Fruit fly (Drosophila melanogaster) S2 (cell line): ENCODE measurements around the gene CG31816.

ENCODE experiments used
- CG8478 ChIP-seq: fragments of >200 bp; optimal IDR thresholded peaks from 2 replicates; lab custom pipeline; 2018
- CTCF ChIP-seq, 2 experiments: fragments of >200 bp; optimal IDR thresholded peaks; 2 replicates each; lab custom pipeline; 2018

Gene CG31816

dm6 chr2L:16544563-16545066 is 2.3 kb downstream of the CG31816 start, which contains the start of gene mtgo:
Gene mtgo (plus strand): TSS chr2L:16545016.
- TF ChIP-seq CG8478 (lab: Kevin White, UChicago) = no peak
- no peak for TF ChIP-seq CTCF (optimal IDR thresholded peaks at IDR 0.05; lab: Kevin White, UChicago)

- TF ChIP-seq CTCF (optimal IDR thresholded peaks at IDR 0.05; lab: Kevin White, UChicago) (no peak), CG8478 (lab: Kevin White, UChicago) (no peak)
Measured at dm6 chr2L:16545772-16546171, 3.4 kb downstream of the CG31816 start.

dm6 chr2L:16547652-16548417 is 5.5 kb downstream of the CG31816 start:
- no peak for TF ChIP-seq CG8478 (lab: Kevin White, UChicago)
- no peak for TF ChIP-seq CTCF (optimal IDR thresholded peaks at IDR 0.05; lab: Kevin White, UChicago)

- no peak for TF ChIP-seq CG8478 (lab: Kevin White, UChicago)
- no peak for TF ChIP-seq CTCF (optimal IDR thresholded peaks at IDR 0.05; lab: Kevin White, UChicago)
Measured at dm6 chr2L:16548418-16549108, 6.2 kb downstream of the CG31816 start.

dm6 chr2L:16549859-16550258 is 7.5 kb downstream of the CG31816 start, which contains the start of gene CG5968:
Gene CG5968 (minus strand): TSS chr2L:16549959.
- TF ChIP-seq CG8478 (lab: Kevin White, UChicago) (no peak), CTCF (optimal IDR thresholded peaks at IDR 0.05; lab: Kevin White, UChicago) (no peak)

- TF ChIP-seq CG8478 (lab: Kevin White, UChicago) (no peak), CTCF (optimal IDR thresholded peaks at IDR 0.05; lab: Kevin White, UChicago) (no peak)
Measured at dm6 chr2L:16559919-16560318, 17.6 kb downstream of the CG31816 start.

dm6 chr2L:16562379-16562778 is 20.0 kb downstream of the CG31816 start:
- no peak for TF ChIP-seq CTCF (optimal IDR thresholded peaks at IDR 0.05; lab: Kevin White, UChicago)
- no peak for TF ChIP-seq CG8478 (lab: Kevin White, UChicago)

- no peak for TF ChIP-seq CG8478 (lab: Kevin White, UChicago)
- peak in 1 of 2 experiments; percentile 7 for TF ChIP-seq CTCF (optimal IDR thresholded peaks at IDR 0.05; lab: Kevin White, UChicago)
Measured at dm6 chr2L:16582732-16583131, 40.4 kb downstream of the CG31816 start.

- TF ChIP-seq CTCF (optimal IDR thresholded peaks at IDR 0.05; lab: Kevin White, UChicago) = no peak
- TF ChIP-seq CG8478 (lab: Kevin White, UChicago) = no peak
Measured at dm6 chr2L:16587654-16588348, 45.5 kb downstream of the CG31816 start.

dm6 chr2L:16588691-16589102 is 46.4 kb downstream of the CG31816 start:
- TF ChIP-seq CG8478 (lab: Kevin White, UChicago) (no peak), CTCF (optimal IDR thresholded peaks at IDR 0.05; lab: Kevin White, UChicago) (no peak)

- no peak for TF ChIP-seq CTCF (optimal IDR thresholded peaks at IDR 0.05; lab: Kevin White, UChicago)
- TF ChIP-seq CG8478 (lab: Kevin White, UChicago) = no peak
Measured at dm6 chr2L:16590345-16591107, 48.2 kb downstream of the CG31816 start.

dm6 chr2L:16591480-16591879 is 49.1 kb downstream of the CG31816 start:
- no peak for TF ChIP-seq CG8478 (lab: Kevin White, UChicago)
- no peak for TF ChIP-seq CTCF (optimal IDR thresholded peaks at IDR 0.05; lab: Kevin White, UChicago)

- no peak for TF ChIP-seq CTCF (optimal IDR thresholded peaks at IDR 0.05; lab: Kevin White, UChicago)
- no peak for TF ChIP-seq CG8478 (lab: Kevin White, UChicago)
Measured at dm6 chr2L:16591934-16592333, 49.6 kb downstream of the CG31816 start.
